Fruit fly (Drosophila melanogaster): ENCODE measurements around the gene Galphaf.

The Galphaf gene

DNA sequence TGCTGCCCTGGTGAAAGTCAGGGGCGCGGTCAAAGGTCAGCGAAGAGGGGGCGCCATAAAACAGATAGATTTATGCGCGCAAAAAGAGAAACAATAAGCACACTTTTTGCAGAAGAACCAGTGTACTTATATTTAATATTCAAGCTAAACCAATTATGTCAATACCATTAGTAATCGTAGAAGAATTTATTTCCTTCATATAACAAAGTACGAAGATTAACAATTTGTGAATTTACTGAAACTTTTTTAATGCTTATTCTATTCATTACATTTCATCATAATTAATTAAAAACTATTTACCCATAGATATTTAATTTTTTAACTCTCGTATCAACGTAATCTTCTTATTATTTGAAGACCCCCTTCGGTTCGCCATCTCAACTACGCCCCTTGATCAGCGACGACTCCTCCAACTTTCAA, 25.6 kb downstream of the Galphaf start (continued):
- TF ChIP-seq CG4707 (GFP tag; optimal IDR thresholded peaks at IDR 0.05) (peak; percentile 14), CG9215 (GFP tag; IDR thresholded peaks at IDR 0.05) (no peak), CG42726 (GFP tag; IDR thresholded peaks at IDR 0.05; ENCODE audit: partially characterized antibody) (no peak), sqz (GFP tag; optimal IDR thresholded peaks at IDR 0.05) (no peak), CG10431 (GFP tag; optimal IDR thresholded peaks at IDR 0.05) (peak; percentile 45), CG1832 (GFP tag; optimal IDR thresholded peaks at IDR 0.05) (no peak), Ptx1 (GFP tag; IDR thresholded peaks at IDR 0.05) (peak; percentile 53), Fer2 (tag; optimal IDR thresholded peaks at IDR 0.05) (no peak), CG13424 (tag; optimal IDR thresholded peaks at IDR 0.05) (peak; percentile 66), fu2 (GFP tag; optimal IDR thresholded peaks at IDR 0.05) (no peak), CG31388 (GFP tag; optimal IDR thresholded peaks at IDR 0.05) (no peak), inv (GFP tag; IDR thresholded peaks at IDR 0.05; ENCODE audit: partially characterized antibody) (no peak), CG16863 (GFP tag; optimal IDR thresholded peaks at IDR 0.05) (no peak), emc (GFP tag; optimal IDR thresholded peaks at IDR 0.05) (no peak), CG9932 (GFP tag; IDR thresholded peaks at IDR 0.05) (no peak), gfzf (GFP tag; optimal IDR thresholded peaks at IDR 0.05) (no peak), CG17385 (GFP tag; optimal IDR thresholded peaks at IDR 0.05) (peak; percentile 48), CG4820 (GFP tag; optimal IDR thresholded peaks at IDR 0.05) (peak; percentile 48), CG2116 (GFP tag; optimal IDR thresholded peaks at IDR 0.05) (no peak), CG13296 (GFP tag; optimal IDR thresholded peaks at IDR 0.05) (no peak), mam (GFP tag; optimal IDR thresholded peaks at IDR 0.05) (no peak), Dfd (GFP tag; optimal IDR thresholded peaks at IDR 0.05) (no peak), z (GFP tag; IDR thresholded peaks at IDR 0.05) (no peak), fru (optimal IDR thresholded peaks at IDR 0.05) (no peak), Sry-δ (GFP tag; optimal IDR thresholded peaks at IDR 0.05) (no peak), ab (GFP tag; optimal IDR thresholded peaks at IDR 0.05) (no peak), gt (GFP tag; IDR thresholded peaks at IDR 0.05) (peak; percentile 46; the same call in 1 of the 2 replicates), CG2202 (tag; optimal IDR thresholded peaks at IDR 0.05) (peak; percentile 34), ranshi (GFP tag; IDR thresholded peaks at IDR 0.05) (peak; percentile 42; the same call in 1 of the 2 replicates), az2 (GFP tag; optimal IDR thresholded peaks at IDR 0.05) (peak; percentile 64), CG17612 (GFP tag; IDR thresholded peaks at IDR 0.05) (no peak), Deaf1 (tag; optimal IDR thresholded peaks at IDR 0.05) (no peak), gce (GFP tag; IDR thresholded peaks at IDR 0.05) (0 out of 3 replicates have a peak, but pooled peaks have one; percentile 19), tgo (GFP tag; IDR thresholded peaks at IDR 0.05) (peak; percentile 31; the same call in 1 of the 3 replicates), CG18619 (GFP tag; optimal IDR thresholded peaks at IDR 0.05) (peak; percentile 23), dmrt11E (tag; optimal IDR thresholded peaks at IDR 0.05) (peak; percentile 49), usp (GFP tag; optimal IDR thresholded peaks at IDR 0.05) (no peak), CG16779 (GFP tag; IDR thresholded peaks at IDR 0.05) (no peak), CG8089 (GFP tag; optimal IDR thresholded peaks at IDR 0.05) (no peak), CG11723 (GFP tag; optimal IDR thresholded peaks at IDR 0.05) (peak; percentile 36), zfh2 (GFP tag; optimal IDR thresholded peaks at IDR 0.05) (no peak), Taf1 (GFP tag; IDR thresholded peaks at IDR 0.05) (no peak), sens (GFP tag) (peak; percentile 94), CG8359 (GFP tag; optimal IDR thresholded peaks at IDR 0.05; ENCODE audit: borderline replicate concordance) (peak; percentile 31), CG6791 (GFP tag; IDR thresholded peaks at IDR 0.05; ENCODE audit: partially characterized antibody) (no peak), dimm (GFP tag; IDR thresholded peaks at IDR 0.05) (no peak), CG4854 (GFP tag; optimal IDR thresholded peaks at IDR 0.05) (no peak), HLHmδ (GFP tag; optimal IDR thresholded peaks at IDR 0.05) (no peak), Scr (GFP tag; IDR thresholded peaks at IDR 0.05; ENCODE audit: partially characterized antibody) (no peak), CG30431 (GFP tag; optimal IDR thresholded peaks at IDR 0.05) (peak; percentile 60), Hsf (GFP tag; optimal IDR thresholded peaks at IDR 0.05) (peak; percentile 16), sug (tag; optimal IDR thresholded peaks at IDR 0.05) (no peak)

Measured in whole organism, embryonic.